Fruit fly (Drosophila melanogaster) whole organism, embryonic: ENCODE results near the gene E23.
A peak's percentile ranks its signal among the peaks of the same experiment; 100 is the strongest.

Experiments used
- CG10431 ChIP-seq: fragments of 200-800 bp; sonication (Bioruptor generic); optimal IDR thresholded peaks from 3 replicates; lab custom pipeline; 2018; ENCODE audit warnings: missing biosample characterization, mild to moderate bottlenecking, missing genetic modification characterization
- CG12071 ChIP-seq: fragments of 200-800 bp; sonication (Bioruptor generic); optimal IDR thresholded peaks from 3 replicates; lab custom pipeline; 2018; ENCODE audit warnings: missing biosample characterization, mild to moderate bottlenecking, missing genetic modification characterization
- CG12219 ChIP-seq: fragments of 200-800 bp; sonication (Bioruptor generic); optimal IDR thresholded peaks from 3 replicates; lab custom pipeline; 2018; ENCODE audit warnings: missing biosample characterization, mild to moderate bottlenecking, missing genetic modification characterization
- CG13123 ChIP-seq: fragments of 200-800 bp; sonication (Bioruptor generic); optimal IDR thresholded peaks from 2 replicates; lab custom pipeline; 2016; ENCODE audit warnings: missing biosample characterization, missing genetic modification characterization
- CG13424 ChIP-seq: fragments of 200-800 bp; sonication (Bioruptor generic); optimal IDR thresholded peaks from 2 replicates; lab custom pipeline; 2019; ENCODE audit warnings: missing biosample characterization, mild to moderate bottlenecking, missing genetic modification characterization, moderate library complexity
- CG1529 ChIP-seq: fragments of 200-800 bp; sonication (Bioruptor generic); optimal IDR thresholded peaks from 3 replicates; lab custom pipeline; 2018; ENCODE audit warnings: missing biosample characterization, missing genetic modification characterization
- CG17186 ChIP-seq: fragments of 200-800 bp; sonication (Bioruptor generic); optimal IDR thresholded peaks from 3 replicates; lab custom pipeline; 2017; ENCODE audit warnings: missing biosample characterization, missing genetic modification reagents, missing genetic modification characterization
- CG17802 ChIP-seq: fragments of 200-800 bp; sonication (Bioruptor generic); optimal IDR thresholded peaks from 2 replicates; lab custom pipeline; 2018; ENCODE audit warnings: missing biosample characterization, mild to moderate bottlenecking, missing genetic modification characterization, moderate library complexity
- CG18011 ChIP-seq: fragments of 200-800 bp; sonication (Bioruptor generic); optimal IDR thresholded peaks from 2 replicates; lab custom pipeline; 2017; ENCODE audit warnings: missing biosample characterization, missing genetic modification characterization, mild to moderate bottlenecking, moderate library complexity, missing genotype
- CG18476 ChIP-seq: fragments of 200-800 bp; sonication (Bioruptor generic); optimal IDR thresholded peaks from 2 replicates; lab custom pipeline; 2016; ENCODE audit warnings: missing biosample characterization, mild to moderate bottlenecking, missing genetic modification characterization
- CG2199 ChIP-seq: fragments of 200-800 bp; sonication (Bioruptor generic); IDR thresholded peaks from 3 replicates; pipeline ENCODE4 v1.3.6; 2022; ENCODE audit warnings: missing biosample characterization, missing genetic modification characterization
- CG2712 ChIP-seq: fragments of 200-800 bp; optimal IDR thresholded peaks from 3 replicates; lab custom pipeline; 2019; ENCODE audit warnings: missing biosample characterization, mild to moderate bottlenecking, missing genetic modification characterization, moderate library complexity
- CG31441 ChIP-seq: fragments of 200-800 bp; sonication (Bioruptor generic); IDR thresholded peaks from 2 replicates; pipeline ENCODE4 v1.3.6; 2022; ENCODE audit warnings: missing biosample characterization, missing genetic modification characterization
- CG3163 ChIP-seq: fragments of 200-800 bp; sonication (Bioruptor generic); optimal IDR thresholded peaks from 3 replicates; lab custom pipeline; 2016; ENCODE audit warnings: missing biosample characterization, missing genetic modification characterization
- CG32772 ChIP-seq: fragments of 200-800 bp; sonication (Bioruptor generic); IDR thresholded peaks from 2 replicates; pipeline ENCODE4 v1.3.6; 2022; ENCODE audit warnings: missing biosample characterization, missing genetic modification characterization
- CG33213 ChIP-seq: fragments of 200-800 bp; sonication (Bioruptor generic); optimal IDR thresholded peaks from 3 replicates; lab custom pipeline; 2016; ENCODE audit warnings: missing biosample characterization, missing genetic modification characterization
- CG34376 ChIP-seq: fragments of 200-800 bp; sonication (Bioruptor generic); optimal IDR thresholded peaks from 2 replicates; lab custom pipeline; 2018; ENCODE audit warnings: missing biosample characterization, mild to moderate bottlenecking, missing genetic modification characterization
- CG4282 ChIP-seq: fragments of 200-800 bp; sonication (Bioruptor generic); optimal IDR thresholded peaks from 2 replicates; lab custom pipeline; 2016; ENCODE audit warnings: missing biosample characterization, missing genetic modification characterization
- CG4730 ChIP-seq: fragments of 200-800 bp; sonication (Bioruptor generic); IDR thresholded peaks from 2 replicates; pipeline ENCODE4 v1.3.6; 2022; ENCODE audit warnings: missing biosample characterization, missing genetic modification characterization
- CG8089 ChIP-seq: fragments of 200-800 bp; sonication (Bioruptor generic); optimal IDR thresholded peaks from 3 replicates; lab custom pipeline; 2016; ENCODE audit warnings: missing biosample characterization, missing genetic modification characterization
- CG9609 ChIP-seq: fragments of 200-800 bp; sonication (Bioruptor generic); optimal IDR thresholded peaks from 3 replicates; lab custom pipeline; 2016; ENCODE audit warnings: missing biosample characterization, missing genetic modification characterization
- CG9727 ChIP-seq: fragments of 200-800 bp; sonication (Bioruptor generic); optimal IDR thresholded peaks from 3 replicates; lab custom pipeline; 2017; ENCODE audit warnings: missing biosample characterization, mild to moderate bottlenecking, missing genetic modification characterization
- Doc3 ChIP-seq: fragments of 200-800 bp; sonication (Bioruptor generic); IDR thresholded peaks from 3 replicates; pipeline ENCODE4 v1.3.6; 2022; ENCODE audit warnings: missing biosample characterization, missing genetic modification characterization; ENCODE audit not compliant: partially characterized antibody
- Dp ChIP-seq: fragments of 200-800 bp; sonication (Bioruptor generic); optimal IDR thresholded peaks from 2 replicates; lab custom pipeline; 2018; ENCODE audit warnings: missing biosample characterization, mild to moderate bottlenecking, missing genetic modification characterization, moderate library complexity
- Elba2 ChIP-seq: fragments of 200-800 bp; sonication (Bioruptor generic); optimal IDR thresholded peaks from 3 replicates; lab custom pipeline; 2016; ENCODE audit warnings: missing biosample characterization, missing genetic modification characterization
- Hr39 ChIP-seq: fragments of >200 bp; optimal IDR thresholded peaks from 2 replicates; lab custom pipeline; 2017
- Jarid2 ChIP-seq: fragments of 200-800 bp; sonication (Bioruptor generic); optimal IDR thresholded peaks from 3 replicates; lab custom pipeline; 2017; ENCODE audit warnings: mild to moderate bottlenecking, missing biosample characterization, missing genetic modification reagents, missing genetic modification characterization
- Lpt ChIP-seq: fragments of >200 bp; optimal IDR thresholded peaks from 2 replicates; lab custom pipeline; 2018; ENCODE audit warnings: missing biosample characterization, missing genetic modification characterization
- YL-1 ChIP-seq: fragments of 200-800 bp; sonication (Bioruptor generic); optimal IDR thresholded peaks from 3 replicates; lab custom pipeline; 2017; ENCODE audit warnings: missing biosample characterization, mild to moderate bottlenecking, missing genetic modification characterization
- abd-A ChIP-seq: fragments of 200-800 bp; sonication (Bioruptor generic); optimal IDR thresholded peaks from 3 replicates; lab custom pipeline; 2019; ENCODE audit warnings: missing biosample characterization, mild to moderate bottlenecking, missing genetic modification characterization, moderate library complexity
- amos ChIP-seq: fragments of 200-800 bp; sonication (Bioruptor generic); IDR thresholded peaks from 2 replicates; pipeline ENCODE4 v1.3.6; 2022; ENCODE audit warnings: missing biosample characterization, missing genetic modification characterization; ENCODE audit not compliant: partially characterized antibody
- bab2 ChIP-seq: fragments of 200-800 bp; sonication (Bioruptor generic); optimal IDR thresholded peaks from 2 replicates; lab custom pipeline; 2016; ENCODE audit warnings: missing biosample characterization, missing genetic modification characterization
- br ChIP-seq: fragments of >200 bp; optimal IDR thresholded peaks from 2 replicates; lab custom pipeline; 2017
- crol ChIP-seq: fragments of 200-800 bp; sonication (Bioruptor generic); IDR thresholded peaks from 2 replicates; pipeline ENCODE4 v1.3.6; 2022; ENCODE audit warnings: missing biosample characterization, missing genetic modification characterization
- dpn ChIP-seq, 2 experiments: fragments of 200-800 bp; sonication (Bioruptor generic); optimal IDR thresholded peaks; 3 replicates each; lab custom pipeline; 2016; ENCODE audit warnings: missing biosample characterization in 2 of 2, missing genetic modification characterization in 2 of 2
- dysf ChIP-seq: fragments of 200-800 bp; sonication (Bioruptor generic); IDR thresholded peaks from 3 replicates; pipeline ENCODE4 v1.3.6; 2022; ENCODE audit warnings: missing biosample characterization, missing genetic modification characterization
- emc ChIP-seq: fragments of 200-800 bp; sonication (Bioruptor generic); optimal IDR thresholded peaks from 2 replicates; lab custom pipeline; 2016; ENCODE audit warnings: missing biosample characterization, missing genetic modification characterization
- eve ChIP-seq, 2 experiments: fragments of >200 bp; optimal IDR thresholded peaks; 2 replicates each; lab custom pipeline; 2017; ENCODE audit warnings: missing biosample characterization in 2 of 2, missing genetic modification characterization in 2 of 2
- gcm2 ChIP-seq: fragments of 200-800 bp; sonication (Bioruptor generic); optimal IDR thresholded peaks from 2 replicates; lab custom pipeline; 2016; ENCODE audit warnings: missing biosample characterization, missing genetic modification characterization
- gsb ChIP-seq: fragments of 200-800 bp; sonication (Bioruptor generic); IDR thresholded peaks from 2 replicates; pipeline ENCODE4 v1.3.6; 2022; ENCODE audit warnings: missing biosample characterization, missing genetic modification characterization
- kah ChIP-seq: fragments of 200-800 bp; sonication (Bioruptor generic); optimal IDR thresholded peaks from 2 replicates; lab custom pipeline; 2018; ENCODE audit warnings: missing biosample characterization, mild to moderate bottlenecking, missing genetic modification characterization
- mld ChIP-seq: fragments of 200-800 bp; sonication (Bioruptor generic); IDR thresholded peaks from 3 replicates; pipeline ENCODE4 v1.3.6; 2022; ENCODE audit warnings: missing biosample characterization, missing genetic modification characterization; ENCODE audit not compliant: partially characterized antibody
- org-1 ChIP-seq: fragments of 200-800 bp; sonication (Bioruptor generic); optimal IDR thresholded peaks from 2 replicates; lab custom pipeline; 2017; ENCODE audit warnings: missing biosample characterization, missing genetic modification characterization
- pzg ChIP-seq: fragments of 200-800 bp; sonication (Bioruptor generic); optimal IDR thresholded peaks from 3 replicates; lab custom pipeline; 2018; ENCODE audit warnings: missing biosample characterization, mild to moderate bottlenecking, missing genetic modification characterization, moderate library complexity
- rib ChIP-seq: fragments of 200-800 bp; sonication (Bioruptor generic); IDR thresholded peaks from 2 replicates; pipeline ENCODE4 v1.3.6; 2022; ENCODE audit warnings: missing biosample characterization, missing genetic modification characterization
- salm ChIP-seq: fragments of 200-800 bp; sonication (Bioruptor generic); optimal IDR thresholded peaks from 2 replicates; lab custom pipeline; 2018; ENCODE audit warnings: missing biosample characterization, mild to moderate bottlenecking, missing genetic modification characterization
- slp2 ChIP-seq: fragments of 200-800 bp; sonication (Bioruptor generic); optimal IDR thresholded peaks from 2 replicates; lab custom pipeline; 2016; ENCODE audit warnings: missing biosample characterization, missing genetic modification characterization
- sqz ChIP-seq: fragments of 200-800 bp; sonication (Bioruptor generic); optimal IDR thresholded peaks from 3 replicates; lab custom pipeline; 2018; ENCODE audit warnings: missing biosample characterization, mild to moderate bottlenecking, missing genetic modification characterization
- vvl ChIP-seq: fragments of 200-800 bp; sonication (Bioruptor generic); IDR thresholded peaks from 2 replicates; pipeline ENCODE4 v1.3.6; 2022; ENCODE audit warnings: missing biosample characterization, missing genetic modification characterization
- wek ChIP-seq: fragments of 200-800 bp; sonication (Bioruptor generic); optimal IDR thresholded peaks from 3 replicates; lab custom pipeline; 2018; ENCODE audit warnings: missing biosample characterization, mild to moderate bottlenecking, missing genetic modification characterization, moderate library complexity

Gene E23

DNA sequence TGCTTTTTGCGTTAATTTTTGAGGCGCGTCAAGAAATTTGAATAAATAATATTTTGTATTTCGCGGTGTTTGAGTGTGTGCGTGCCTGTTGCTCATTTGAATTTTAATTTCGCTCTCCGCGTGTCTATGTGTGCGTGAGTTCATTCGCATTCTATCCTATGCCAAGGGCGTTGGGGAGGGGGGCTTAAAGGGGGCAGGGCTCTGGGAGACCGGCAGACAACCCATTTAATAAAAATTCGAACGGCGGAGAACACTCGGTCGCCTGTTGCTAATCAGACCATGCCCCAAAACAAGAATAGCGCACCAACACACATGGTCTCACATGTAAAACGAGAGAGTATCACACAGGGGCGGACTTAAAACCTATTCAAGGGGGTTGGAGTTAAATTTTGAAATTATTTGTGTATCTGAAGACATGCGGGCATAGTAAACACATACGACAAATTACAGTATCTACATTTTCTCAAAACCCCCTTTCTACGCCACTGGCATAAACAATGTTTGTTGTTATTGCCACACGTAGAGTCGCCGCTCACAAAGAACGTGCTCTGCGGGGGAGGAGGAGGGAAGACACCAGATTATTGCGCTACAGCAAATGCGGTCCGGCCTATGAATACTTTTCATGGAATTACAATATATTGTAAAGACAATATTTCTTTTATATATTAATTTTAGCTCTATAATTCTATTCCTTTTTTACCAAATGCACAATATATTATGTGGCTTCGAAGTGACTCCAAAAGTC, 52.7 kb downstream of the E23 start (continued):
- TF ChIP-seq CG34376 (GFP tag; lab: Kevin White, UChicago): peak; percentile 100
- TF ChIP-seq gsb: peak; percentile 99
- peak; percentile 100 for TF ChIP-seq CG9727 (GFP tag; lab: Kevin White, UChicago)
- peak; percentile 99 for TF ChIP-seq CG10431 (GFP tag; lab: Kevin White, UChicago)
- TF ChIP-seq CG17186 (GFP tag; lab: Kevin White, UChicago): peak; percentile 97
- peak; percentile 97 for TF ChIP-seq wek (GFP tag; lab: Kevin White, UChicago)
- peak; percentile 99 for TF ChIP-seq slp2 (GFP tag; lab: Kevin White, UChicago)
- TF ChIP-seq CG31441 (GFP tag; lab: Robert Waterston, UW): peak; percentile 99
- no peak for TF ChIP-seq Doc3 (GFP tag; lab: Robert Waterston, UW)
- peak; percentile 99 for TF ChIP-seq CG32772 (GFP tag; lab: Robert Waterston, UW)
- TF ChIP-seq crol (GFP tag; lab: Robert Waterston, UW): peak; percentile 97
- TF ChIP-seq CG13123: peak; percentile 99
- peak; percentile 100 for TF ChIP-seq gcm2
- peak; percentile 99 for TF ChIP-seq CG2712 (tag; lab: Kevin White, UChicago)
- peak; percentile 100 for TF ChIP-seq dysf
- peak; percentile 98 for TF ChIP-seq kah (GFP tag; lab: Kevin White, UChicago)
- TF ChIP-seq CG2199: peak; percentile 99
- peak; percentile 100 for TF ChIP-seq CG12071 (GFP tag; lab: Kevin White, UChicago)
- peak; percentile 99 for TF ChIP-seq abd-A (tag; lab: Kevin White, UChicago)
- no peak for TF ChIP-seq br
- peak; percentile 100 for TF ChIP-seq CG1529 (GFP tag; lab: Kevin White, UChicago)
- peak; percentile 100 for TF ChIP-seq dpn (GFP tag; optimal IDR thresholded peaks at IDR 0.05; lab: Kevin White, UChicago)
- peak; percentile 100 for TF ChIP-seq rib (GFP tag; lab: Robert Waterston, UW)
- peak; percentile 20; the same call in 1 of the 2 replicates for TF ChIP-seq amos (GFP tag; lab: Robert Waterston, UW)
- TF ChIP-seq CG18476 (GFP tag; lab: Kevin White, UChicago): peak; percentile 99
- peak; percentile 96 for TF ChIP-seq CG3163 (GFP tag; lab: Kevin White, UChicago)
- peak; percentile 99 for TF ChIP-seq CG4282 (GFP tag; lab: Kevin White, UChicago)
- TF ChIP-seq org-1 (GFP tag; lab: Kevin White, UChicago): peak; percentile 100
- peak; percentile 99 for TF ChIP-seq YL-1 (GFP tag; lab: Kevin White, UChicago)
- TF ChIP-seq Dp (GFP tag; lab: Kevin White, UChicago): peak; percentile 60
- peak; percentile 99 for TF ChIP-seq sqz (GFP tag; lab: Kevin White, UChicago)
- TF ChIP-seq pzg (GFP tag; lab: Kevin White, UChicago): peak; percentile 64
- TF ChIP-seq Hr39 (lab: Kevin White, UChicago): no peak
- TF ChIP-seq Jarid2 (GFP tag; lab: Kevin White, UChicago): peak; percentile 96
- peak; percentile 100 for TF ChIP-seq bab2 (GFP tag; lab: Kevin White, UChicago)
- peak; percentile 100 for TF ChIP-seq CG9609 (GFP tag; lab: Kevin White, UChicago)
- TF ChIP-seq eve (GFP tag; optimal IDR thresholded peaks at IDR 0.05; lab: Kevin White, UChicago): peak; percentile 91 to 99
- peak; percentile 99 for TF ChIP-seq CG4730
- TF ChIP-seq salm: peak; percentile 99
- TF ChIP-seq CG18011: peak; percentile 94
- TF ChIP-seq vvl (GFP tag; lab: Robert Waterston, UW): peak; percentile 100
- TF ChIP-seq CG8089 (GFP tag; lab: Kevin White, UChicago): peak; percentile 99
- TF ChIP-seq CG13424: peak; percentile 100
- peak; percentile 99 for TF ChIP-seq emc (GFP tag; lab: Kevin White, UChicago)
- TF ChIP-seq CG33213: peak; percentile 100
- peak; percentile 95 for TF ChIP-seq Elba2
- peak; percentile 100 for TF ChIP-seq CG12219 (GFP tag; lab: Kevin White, UChicago)
- TF ChIP-seq Lpt (GFP tag; lab: Kevin White, UChicago): no peak
- peak; percentile 93 for TF ChIP-seq CG17802 (tag; lab: Kevin White, UChicago)
- TF ChIP-seq mld (GFP tag; lab: Robert Waterston, UW): no peak
